Fruit fly (Drosophila melanogaster): Measurements from ENCODE around the gene sqz.

dm6 chr3R:19211778-19212177 lies 47.8 kb downstream of the sqz start, which contains the start of gene cry:
- no peak for TF ChIP-seq ttk (optimal IDR thresholded peaks at IDR 0.05)
- no peak for TF ChIP-seq Myc (optimal IDR thresholded peaks at IDR 0.05)
- no peak for TF ChIP-seq insv (optimal IDR thresholded peaks at IDR 0.05)
- TF ChIP-seq Sin3A (optimal IDR thresholded peaks at IDR 0.05), result no peak
- TF ChIP-seq psq (optimal IDR thresholded peaks at IDR 0.05), result no peak
